Fruit fly (Drosophila melanogaster): ENCODE data around the gene Prm.

- TF ChIP-seq Dll (optimal IDR thresholded peaks at IDR 0.05) (no peak), pan (optimal IDR thresholded peaks at IDR 0.05) (no peak), psq (optimal IDR thresholded peaks at IDR 0.05) (no peak), CG8478 (optimal IDR thresholded peaks at IDR 0.05) (no peak), usp (GFP tag; optimal IDR thresholded peaks at IDR 0.05) (no peak), EcR (GFP tag; optimal IDR thresholded peaks at IDR 0.05) (no peak)
Measured at dm6 chr3L:8718602-8719001, 26.5 kb downstream of the Prm start.

Measured in whole organism.